Fruit fly (Drosophila melanogaster) whole organism, pupa: ENCODE data around the gene zfh1.

Source experiments
- CG10348 ChIP-seq: fragments of 200-800 bp; sonication (Bioruptor generic); IDR thresholded peaks from 2 replicates; pipeline ENCODE4 v1.3.6; 2022; ENCODE audit warnings: missing biosample characterization, missing genetic modification characterization
- CG12605 ChIP-seq: fragments of 200-800 bp; sonication (Bioruptor generic); IDR thresholded peaks from 2 replicates; pipeline ENCODE4 v1.3.6; 2022; ENCODE audit warnings: missing biosample characterization, missing genetic modification characterization
- CG13204 ChIP-seq: fragments of 200-800 bp; sonication (Bioruptor generic); optimal IDR thresholded peaks from 2 replicates; lab custom pipeline; 2018; ENCODE audit warnings: missing biosample characterization, mild to moderate bottlenecking, missing genetic modification characterization, moderate library complexity
- CG14655 ChIP-seq: fragments of 200-800 bp; sonication (Bioruptor generic); optimal IDR thresholded peaks from 3 replicates; lab custom pipeline; 2017; ENCODE audit warnings: mild to moderate bottlenecking, missing biosample characterization, missing genetic modification reagents, missing genetic modification characterization
- CG15710 ChIP-seq: fragments of 200-800 bp; sonication (Bioruptor generic); optimal IDR thresholded peaks from 2 replicates; lab custom pipeline; 2018; ENCODE audit warnings: missing biosample characterization, mild to moderate bottlenecking, missing genetic modification characterization, moderate library complexity
- CG17806 ChIP-seq: fragments of 200-800 bp; sonication (Bioruptor generic); optimal IDR thresholded peaks from 2 replicates; lab custom pipeline; 2018; ENCODE audit warnings: missing biosample characterization, mild to moderate bottlenecking, missing genetic modification characterization, moderate library complexity
- CG32121 ChIP-seq: fragments of 200-800 bp; sonication (Bioruptor generic); IDR thresholded peaks from 2 replicates; pipeline ENCODE4 v1.3.6; 2022; ENCODE audit warnings: missing biosample characterization, missing genetic modification characterization
- CG34367 ChIP-seq: fragments of 200-800 bp; sonication (Bioruptor generic); optimal IDR thresholded peaks from 2 replicates; lab custom pipeline; 2018; ENCODE audit warnings: missing biosample characterization, mild to moderate bottlenecking, missing genetic modification characterization
- CG4496 ChIP-seq: fragments of 200-800 bp; sonication (Bioruptor generic); IDR thresholded peaks from 3 replicates; pipeline ENCODE4 v1.3.6; 2022; ENCODE audit warnings: missing biosample characterization, missing genetic modification characterization
- CG8159 ChIP-seq: fragments of 200-800 bp; sonication (Bioruptor generic); optimal IDR thresholded peaks from 3 replicates; lab custom pipeline; 2018; ENCODE audit warnings: missing biosample characterization, mild to moderate bottlenecking, missing genetic modification characterization, moderate library complexity
- CG8301 ChIP-seq: fragments of 200-800 bp; sonication (Bioruptor generic); optimal IDR thresholded peaks from 2 replicates; lab custom pipeline; 2018; ENCODE audit warnings: missing biosample characterization, mild to moderate bottlenecking, missing genetic modification characterization
- CG9948 ChIP-seq: fragments of 200-800 bp; sonication (Bioruptor generic); optimal IDR thresholded peaks from 2 replicates; lab custom pipeline; 2018; ENCODE audit warnings: missing biosample characterization, mild to moderate bottlenecking, missing genetic modification characterization, moderate library complexity
- D1 ChIP-seq: fragments of 200-800 bp; sonication (Bioruptor generic); optimal IDR thresholded peaks from 2 replicates; lab custom pipeline; 2018; ENCODE audit warnings: missing biosample characterization, mild to moderate bottlenecking, missing genetic modification characterization, moderate library complexity
- EcR ChIP-seq: fragments of 200-800 bp; sonication (Bioruptor generic); optimal IDR thresholded peaks from 3 replicates; lab custom pipeline; 2019; ENCODE audit warnings: missing biosample characterization, missing genetic modification characterization, mild to moderate bottlenecking, moderate library complexity, missing genetic modification reagents
- Ets98B ChIP-seq: fragments of 200-800 bp; sonication (Bioruptor generic); IDR thresholded peaks from 2 replicates; pipeline ENCODE4 v1.3.6; 2022; ENCODE audit warnings: missing biosample characterization, missing genetic modification characterization
- Pif1A ChIP-seq: fragments of 200-800 bp; sonication (Bioruptor generic); optimal IDR thresholded peaks from 3 replicates; lab custom pipeline; 2016; ENCODE audit warnings: missing biosample characterization, missing genetic modification characterization
- Pif1B ChIP-seq: fragments of 200-800 bp; sonication (Bioruptor generic); optimal IDR thresholded peaks from 3 replicates; lab custom pipeline; 2016; ENCODE audit warnings: missing biosample characterization, missing genetic modification characterization
- Snoo ChIP-seq: fragments of 200-800 bp; sonication (Bioruptor generic); optimal IDR thresholded peaks from 3 replicates; lab custom pipeline; 2017; ENCODE audit warnings: missing biosample characterization, mild to moderate bottlenecking, missing genetic modification characterization, inconsistent platforms
- fd96Ca ChIP-seq: fragments of 200-800 bp; sonication (Bioruptor generic); IDR thresholded peaks from 3 replicates; pipeline ENCODE4 v1.3.6; 2022; ENCODE audit warnings: missing biosample characterization, missing genetic modification characterization
- gl ChIP-seq: fragments of 200-800 bp; sonication (Bioruptor generic); optimal IDR thresholded peaks from 2 replicates; lab custom pipeline; 2018; ENCODE audit warnings: missing biosample characterization, mild to moderate bottlenecking, missing genetic modification characterization
- rn ChIP-seq: fragments of 200-800 bp; sonication (Bioruptor generic); IDR thresholded peaks from 2 replicates; pipeline ENCODE4 v1.3.6; 2022; ENCODE audit warnings: missing biosample characterization, missing genetic modification characterization

Gene zfh1

dm6 chr3R:30797323-30797911 lies 31.7 kb downstream of the zfh1 start:
- TF ChIP-seq CG13204 (GFP tag; lab: Kevin White, UChicago) (no peak), CG9948 (tag; lab: Kevin White, UChicago) (no peak), CG15710 (no peak), CG4496 (GFP tag; lab: Robert Waterston, UW) (no peak), CG12605 (GFP tag; lab: Robert Waterston, UW) (no peak), CG14655 (GFP tag; lab: Kevin White, UChicago) (peak; percentile 9), rn (GFP tag; lab: Robert Waterston, UW) (no peak), gl (tag; lab: Kevin White, UChicago) (no peak), fd96Ca (GFP tag; lab: Robert Waterston, UW) (peak; percentile 47; the same call in 1 of the 3 replicates), CG8159 (tag; lab: Kevin White, UChicago) (no peak), CG8301 (tag; lab: Kevin White, UChicago) (no peak), D1 (tag; lab: Kevin White, UChicago) (no peak), Pif1A (GFP tag; lab: Kevin White, UChicago) (no peak), Snoo (tag; lab: Kevin White, UChicago) (no peak), CG32121 (peak; percentile 45), Ets98B (GFP tag; lab: Robert Waterston, UW) (peak; percentile 60; the same call in 1 of the 2 replicates)

- peak; percentile 47 for TF ChIP-seq CG9948 (tag; lab: Kevin White, UChicago)
- no peak for TF ChIP-seq D1 (tag; lab: Kevin White, UChicago)
- TF ChIP-seq CG17806 (tag; lab: Kevin White, UChicago), result peak; percentile 41
- TF ChIP-seq gl (tag; lab: Kevin White, UChicago), result peak; percentile 3
- TF ChIP-seq CG12605 (GFP tag; lab: Robert Waterston, UW), result no peak
- TF ChIP-seq Snoo (tag; lab: Kevin White, UChicago), result peak; percentile 18
- TF ChIP-seq CG15710, result peak; percentile 52
- TF ChIP-seq Pif1B (GFP tag; lab: Kevin White, UChicago), result no peak
- no peak for TF ChIP-seq CG13204 (GFP tag; lab: Kevin White, UChicago)
- TF ChIP-seq CG4496 (GFP tag; lab: Robert Waterston, UW), result peak; percentile 31; the same call in 1 of the 3 replicates
- TF ChIP-seq fd96Ca (GFP tag; lab: Robert Waterston, UW), result peak; percentile 69; the same call in 2 of the 3 replicates
- no peak for TF ChIP-seq rn (GFP tag; lab: Robert Waterston, UW)
- no peak for TF ChIP-seq Ets98B (GFP tag; lab: Robert Waterston, UW)
- TF ChIP-seq CG34367 (tag; lab: Kevin White, UChicago), result peak; percentile 46
- peak; percentile 59 for TF ChIP-seq CG14655 (GFP tag; lab: Kevin White, UChicago)
- no peak for TF ChIP-seq CG10348 (GFP tag; lab: Robert Waterston, UW)
- TF ChIP-seq EcR (GFP tag; lab: Kevin White, UChicago), result no peak
- peak; percentile 55 for TF ChIP-seq CG8159 (tag; lab: Kevin White, UChicago)
- TF ChIP-seq CG32121, result peak; percentile 40; the same call in 1 of the 2 replicates
- TF ChIP-seq Pif1A (GFP tag; lab: Kevin White, UChicago), result peak; percentile 50
- peak; percentile 43 for TF ChIP-seq CG8301 (tag; lab: Kevin White, UChicago)
Measured at dm6 chr3R:30800319-30800981, 34.7 kb downstream of the zfh1 start.

DNA sequence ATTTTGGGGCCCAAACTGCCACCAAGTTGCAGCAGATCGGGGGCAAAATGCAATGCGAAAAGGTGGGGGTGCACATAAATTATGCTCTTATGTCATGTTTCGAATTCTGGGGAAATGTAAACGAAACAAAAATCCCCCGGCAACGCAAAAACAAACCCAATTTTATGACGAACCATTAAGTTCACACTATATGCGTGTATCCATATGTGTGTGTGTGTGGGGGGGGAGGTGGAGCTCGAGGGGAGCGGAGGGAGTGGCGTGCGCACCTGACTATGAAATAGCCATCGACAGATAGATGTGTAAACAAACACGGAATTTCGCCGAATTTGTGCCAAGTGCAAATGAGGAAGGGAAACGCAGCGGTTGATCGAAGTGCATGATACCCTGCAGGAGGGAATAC lies 35.7 kb downstream of the zfh1 start:
- TF ChIP-seq CG17806 (tag; lab: Kevin White, UChicago) (no peak), gl (tag; lab: Kevin White, UChicago) (no peak)

DNA sequence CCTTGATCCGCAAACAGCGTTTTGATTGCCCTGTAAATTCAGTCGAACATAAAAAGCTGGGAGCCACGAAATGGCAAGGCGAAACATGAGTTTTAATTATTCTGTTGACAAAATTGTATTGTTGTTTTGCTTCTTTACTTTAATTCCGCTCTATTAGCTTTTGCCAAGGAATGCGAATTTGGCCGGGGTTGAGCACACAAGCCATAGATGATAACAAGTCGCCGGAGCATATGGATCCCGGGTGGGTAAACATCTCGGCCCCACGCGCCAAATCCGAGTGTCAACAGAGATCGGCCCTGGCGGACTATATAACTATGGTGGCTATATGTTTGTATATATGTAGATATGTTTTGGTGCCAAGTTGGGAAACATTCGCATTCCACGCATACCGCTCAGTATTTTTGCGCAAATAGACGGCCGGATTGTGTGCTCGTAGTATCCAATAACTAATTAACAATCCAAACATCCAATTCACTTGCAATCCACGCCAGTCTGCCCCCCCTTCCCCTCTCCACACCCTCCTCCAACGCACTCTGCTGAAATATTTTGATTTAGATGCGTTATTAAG lies 36.5 kb downstream of the zfh1 start:
- TF ChIP-seq CG32121, result 0 out of 2 replicates have a peak, but pooled peaks have one; percentile 24
- no peak for TF ChIP-seq CG8159 (tag; lab: Kevin White, UChicago)
- TF ChIP-seq, all 21 proteins: peak for 1

- TF ChIP-seq CG12605 (GFP tag; lab: Robert Waterston, UW) (peak; percentile 20; the same call in 1 of the 2 replicates), Snoo (tag; lab: Kevin White, UChicago) (no peak)
Measured at dm6 chr3R:30802779-30803178, 37.1 kb downstream of the zfh1 start.

- TF ChIP-seq fd96Ca (GFP tag; lab: Robert Waterston, UW) (no peak), CG12605 (GFP tag; lab: Robert Waterston, UW) (0 out of 2 replicates have a peak, but pooled peaks have one; percentile 12)
Measured at dm6 chr3R:30803212-30803814, 37.6 kb downstream of the zfh1 start.
